Fruit fly (Drosophila melanogaster) whole organism, embryonic: ENCODE measurements around the gene CG12239.

Experiments
- Atf6 ChIP-seq: fragments of 200-800 bp; sonication (Bioruptor generic); IDR thresholded peaks from 2 replicates; pipeline ENCODE4 v1.3.6; 2022; ENCODE audit warnings: missing biosample characterization, missing genetic modification characterization
- BtbVII ChIP-seq: fragments of 200-800 bp; sonication (Bioruptor generic); optimal IDR thresholded peaks from 3 replicates; lab custom pipeline; 2017; ENCODE audit warnings: missing biosample characterization, mild to moderate bottlenecking, missing genetic modification characterization
- CG11723 ChIP-seq: fragments of 200-800 bp; sonication (Bioruptor generic); optimal IDR thresholded peaks from 2 replicates; lab custom pipeline; 2017; ENCODE audit warnings: missing biosample characterization, mild to moderate bottlenecking, missing genetic modification characterization
- CG12104 ChIP-seq: fragments of 200-800 bp; sonication (Bioruptor generic); optimal IDR thresholded peaks from 3 replicates; lab custom pipeline; 2016; ENCODE audit warnings: missing biosample characterization, missing genetic modification characterization
- CG1233 ChIP-seq: fragments of 200-800 bp; sonication (Bioruptor generic); optimal IDR thresholded peaks from 4 replicates; lab custom pipeline; 2018; ENCODE audit warnings: missing biosample characterization, mild to moderate bottlenecking, missing genetic modification characterization
- CG12659 ChIP-seq: fragments of 200-800 bp; sonication (Bioruptor generic); optimal IDR thresholded peaks from 3 replicates; lab custom pipeline; 2017; ENCODE audit warnings: mild to moderate bottlenecking, missing biosample characterization, missing genetic modification reagents, missing genetic modification characterization
- CG15011 ChIP-seq: fragments of 200-800 bp; sonication (Bioruptor generic); optimal IDR thresholded peaks from 3 replicates; lab custom pipeline; 2018; ENCODE audit warnings: missing biosample characterization, mild to moderate bottlenecking, missing genetic modification characterization
- CG16813 ChIP-seq: fragments of 200-800 bp; sonication (Bioruptor generic); IDR thresholded peaks from 3 replicates; pipeline ENCODE4 v1.3.6; 2022; ENCODE audit warnings: missing biosample characterization, missing genetic modification characterization; ENCODE audit not compliant: partially characterized antibody
- CG17829 ChIP-seq: fragments of 200-800 bp; optimal IDR thresholded peaks from 2 replicates; lab custom pipeline; 2019; ENCODE audit warnings: missing biosample characterization, mild to moderate bottlenecking, missing genetic modification characterization, moderate library complexity
- CG30020 ChIP-seq: fragments of 200-800 bp; optimal IDR thresholded peaks from 2 replicates; lab custom pipeline; 2019; ENCODE audit warnings: missing biosample characterization, mild to moderate bottlenecking, missing genetic modification characterization, moderate library complexity
- CG3065 ChIP-seq: fragments of 200-800 bp; sonication (Bioruptor generic); optimal IDR thresholded peaks from 2 replicates; lab custom pipeline; 2016; ENCODE audit warnings: missing biosample characterization, missing genetic modification characterization
- CG33213 ChIP-seq: fragments of 200-800 bp; sonication (Bioruptor generic); optimal IDR thresholded peaks from 3 replicates; lab custom pipeline; 2016; ENCODE audit warnings: missing biosample characterization, missing genetic modification characterization
- CG3995 ChIP-seq: fragments of 200-800 bp; sonication (Bioruptor generic); optimal IDR thresholded peaks from 3 replicates; lab custom pipeline; 2016; ENCODE audit warnings: missing biosample characterization, missing genetic modification characterization
- CG6765 ChIP-seq: fragments of 200-800 bp; sonication (Bioruptor generic); optimal IDR thresholded peaks from 3 replicates; lab custom pipeline; 2017; ENCODE audit warnings: missing biosample characterization, mild to moderate bottlenecking, missing genetic modification characterization
- CG6813 ChIP-seq: fragments of 200-800 bp; sonication (Bioruptor generic); optimal IDR thresholded peaks from 2 replicates; lab custom pipeline; 2017; ENCODE audit warnings: missing biosample characterization, missing genetic modification characterization, mild to moderate bottlenecking, moderate library complexity, missing genetic modification reagents
- CG6854 ChIP-seq: fragments of 200-800 bp; sonication (Bioruptor generic); optimal IDR thresholded peaks from 3 replicates; lab custom pipeline; 2017; ENCODE audit warnings: missing biosample characterization, mild to moderate bottlenecking, missing genetic modification characterization
- CG7556 ChIP-seq: fragments of 200-800 bp; sonication (Bioruptor generic); optimal IDR thresholded peaks from 2 replicates; lab custom pipeline; 2017; ENCODE audit warnings: missing biosample characterization, mild to moderate bottlenecking, missing genetic modification characterization
- CG9437 ChIP-seq: fragments of 200-800 bp; sonication (Bioruptor generic); optimal IDR thresholded peaks from 2 replicates; lab custom pipeline; 2018; ENCODE audit warnings: missing biosample characterization, mild to moderate bottlenecking, missing genetic modification characterization
- CG9727 ChIP-seq: fragments of 200-800 bp; sonication (Bioruptor generic); optimal IDR thresholded peaks from 3 replicates; lab custom pipeline; 2017; ENCODE audit warnings: missing biosample characterization, mild to moderate bottlenecking, missing genetic modification characterization
- CG9932 ChIP-seq: fragments of 200-800 bp; sonication (Bioruptor generic); IDR thresholded peaks from 2 replicates; pipeline ENCODE4 v1.3.6; 2022; ENCODE audit warnings: missing biosample characterization, missing genetic modification characterization
- D19A ChIP-seq: fragments of 200-800 bp; optimal IDR thresholded peaks from 3 replicates; lab custom pipeline; 2019; ENCODE audit warnings: missing biosample characterization, mild to moderate bottlenecking, missing genetic modification characterization, moderate library complexity
- D19B ChIP-seq: fragments of 200-800 bp; sonication (Bioruptor generic); optimal IDR thresholded peaks from 2 replicates; lab custom pipeline; 2017; ENCODE audit warnings: missing biosample characterization, mild to moderate bottlenecking, missing genetic modification characterization
- HLH4C ChIP-seq: fragments of 200-800 bp; sonication (Bioruptor generic); IDR thresholded peaks from 3 replicates; pipeline ENCODE4 v1.3.6; 2022; ENCODE audit warnings: missing biosample characterization, missing genetic modification characterization; ENCODE audit not compliant: partially characterized antibody
- Hr39 ChIP-seq: fragments of >200 bp; optimal IDR thresholded peaks from 2 replicates; lab custom pipeline; 2017
- MBD-R2 ChIP-seq: fragments of 200-800 bp; sonication (Bioruptor generic); IDR thresholded peaks from 2 replicates; pipeline ENCODE4 v1.3.6; 2022; ENCODE audit warnings: missing biosample characterization, missing genetic modification characterization
- MESR4 ChIP-seq: fragments of 200-800 bp; sonication (Bioruptor generic); optimal IDR thresholded peaks from 2 replicates; lab custom pipeline; 2018; ENCODE audit warnings: missing biosample characterization, mild to moderate bottlenecking, missing genetic modification characterization, moderate library complexity
- PHDP ChIP-seq: fragments of 200-800 bp; sonication (Bioruptor generic); optimal IDR thresholded peaks from 3 replicates; lab custom pipeline; 2018; ENCODE audit warnings: missing biosample characterization, mild to moderate bottlenecking, missing genetic modification characterization, moderate library complexity
- Sox100B ChIP-seq: fragments of 200-800 bp; sonication (Bioruptor generic); optimal IDR thresholded peaks from 3 replicates; lab custom pipeline; 2018; ENCODE audit warnings: missing biosample characterization, mild to moderate bottlenecking, missing genetic modification characterization
- ash1 ChIP-seq: fragments of 200-800 bp; sonication (Bioruptor generic); optimal IDR thresholded peaks from 2 replicates; lab custom pipeline; 2018; ENCODE audit warnings: missing biosample characterization, mild to moderate bottlenecking, missing genetic modification characterization
- ci ChIP-seq: fragments of 200-800 bp; sonication (Bioruptor generic); IDR thresholded peaks from 3 replicates; pipeline ENCODE4 v1.3.6; 2022; ENCODE audit warnings: missing biosample characterization, missing genetic modification characterization
- da ChIP-seq: fragments of 200-800 bp; sonication (Bioruptor generic); optimal IDR thresholded peaks from 2 replicates; lab custom pipeline; 2016; ENCODE audit warnings: missing biosample characterization, missing genetic modification characterization
- disco-r ChIP-seq: fragments of 200-800 bp; sonication (Bioruptor generic); optimal IDR thresholded peaks from 2 replicates; lab custom pipeline; 2016; ENCODE audit warnings: missing biosample characterization, missing genetic modification characterization
- gem ChIP-seq: fragments of 200-800 bp; sonication (Bioruptor generic); optimal IDR thresholded peaks from 2 replicates; lab custom pipeline; 2019; ENCODE audit warnings: missing biosample characterization, mild to moderate bottlenecking, missing genetic modification characterization, moderate library complexity
- gsb ChIP-seq: fragments of 200-800 bp; sonication (Bioruptor generic); IDR thresholded peaks from 2 replicates; pipeline ENCODE4 v1.3.6; 2022; ENCODE audit warnings: missing biosample characterization, missing genetic modification characterization
- gsb-n ChIP-seq: fragments of 200-800 bp; sonication (Bioruptor generic); optimal IDR thresholded peaks from 3 replicates; lab custom pipeline; 2018; ENCODE audit warnings: missing biosample characterization, mild to moderate bottlenecking, missing genetic modification characterization
- jigr1 ChIP-seq: fragments of 200-800 bp; sonication (Bioruptor generic); IDR thresholded peaks from 3 replicates; pipeline ENCODE4 v1.3.6; 2022; ENCODE audit warnings: missing biosample characterization, missing genetic modification characterization
- jumu ChIP-seq: fragments of 200-800 bp; sonication (Bioruptor generic); optimal IDR thresholded peaks from 3 replicates; lab custom pipeline; 2016; ENCODE audit warnings: missing biosample characterization, missing genetic modification characterization
- kah ChIP-seq: fragments of 200-800 bp; sonication (Bioruptor generic); optimal IDR thresholded peaks from 2 replicates; lab custom pipeline; 2018; ENCODE audit warnings: missing biosample characterization, mild to moderate bottlenecking, missing genetic modification characterization
- lilli ChIP-seq: fragments of 200-800 bp; sonication (Bioruptor generic); optimal IDR thresholded peaks from 3 replicates; lab custom pipeline; 2016; ENCODE audit warnings: missing biosample characterization, missing genetic modification characterization
- org-1 ChIP-seq: fragments of 200-800 bp; sonication (Bioruptor generic); optimal IDR thresholded peaks from 2 replicates; lab custom pipeline; 2017; ENCODE audit warnings: missing biosample characterization, missing genetic modification characterization
- pita ChIP-seq: fragments of 200-800 bp; sonication (Bioruptor generic); optimal IDR thresholded peaks from 2 replicates; lab custom pipeline; 2017; ENCODE audit warnings: missing biosample characterization, mild to moderate bottlenecking, missing genetic modification characterization
- run ChIP-seq: fragments of 200-800 bp; sonication (Bioruptor generic); optimal IDR thresholded peaks from 3 replicates; lab custom pipeline; 2018; ENCODE audit warnings: missing biosample characterization, mild to moderate bottlenecking, missing genetic modification characterization
- sc ChIP-seq, 3 experiments: fragments of >200 bp in 2 of 3; fragments of 200-800 bp in 1 of 3; sonication (Bioruptor generic) in 1 of 3; optimal IDR thresholded peaks; 2 replicates in 2 of 3; 3 replicates in 1 of 3; lab custom pipeline; 2017; ENCODE audit warnings: mild to moderate bottlenecking in 1 of 3, missing biosample characterization in 1 of 3, missing genetic modification characterization in 1 of 3, missing genetic modification reagents in 1 of 3
- sisA ChIP-seq: fragments of 200-800 bp; sonication (Bioruptor generic); IDR thresholded peaks from 2 replicates; pipeline ENCODE4 v1.3.6; 2022; ENCODE audit warnings: missing biosample characterization, missing genetic modification characterization
- stc ChIP-seq: fragments of 200-800 bp; sonication (Bioruptor generic); IDR thresholded peaks from 2 replicates; pipeline ENCODE4 v1.3.6; 2022; ENCODE audit warnings: missing biosample characterization, missing genetic modification characterization
- sug ChIP-seq: fragments of 200-800 bp; optimal IDR thresholded peaks from 2 replicates; lab custom pipeline; 2019; ENCODE audit warnings: missing biosample characterization, mild to moderate bottlenecking, missing genetic modification characterization, moderate library complexity
- trh ChIP-seq: fragments of 200-800 bp; sonication (Bioruptor generic); optimal IDR thresholded peaks from 2 replicates; lab custom pipeline; 2016; ENCODE audit warnings: missing biosample characterization, missing genetic modification characterization
- wdn ChIP-seq: fragments of 200-800 bp; sonication (Bioruptor generic); IDR thresholded peaks from 2 replicates; pipeline ENCODE4 v1.3.6; 2022; ENCODE audit warnings: missing biosample characterization, missing genetic modification characterization

Gene CG12239

DNA sequence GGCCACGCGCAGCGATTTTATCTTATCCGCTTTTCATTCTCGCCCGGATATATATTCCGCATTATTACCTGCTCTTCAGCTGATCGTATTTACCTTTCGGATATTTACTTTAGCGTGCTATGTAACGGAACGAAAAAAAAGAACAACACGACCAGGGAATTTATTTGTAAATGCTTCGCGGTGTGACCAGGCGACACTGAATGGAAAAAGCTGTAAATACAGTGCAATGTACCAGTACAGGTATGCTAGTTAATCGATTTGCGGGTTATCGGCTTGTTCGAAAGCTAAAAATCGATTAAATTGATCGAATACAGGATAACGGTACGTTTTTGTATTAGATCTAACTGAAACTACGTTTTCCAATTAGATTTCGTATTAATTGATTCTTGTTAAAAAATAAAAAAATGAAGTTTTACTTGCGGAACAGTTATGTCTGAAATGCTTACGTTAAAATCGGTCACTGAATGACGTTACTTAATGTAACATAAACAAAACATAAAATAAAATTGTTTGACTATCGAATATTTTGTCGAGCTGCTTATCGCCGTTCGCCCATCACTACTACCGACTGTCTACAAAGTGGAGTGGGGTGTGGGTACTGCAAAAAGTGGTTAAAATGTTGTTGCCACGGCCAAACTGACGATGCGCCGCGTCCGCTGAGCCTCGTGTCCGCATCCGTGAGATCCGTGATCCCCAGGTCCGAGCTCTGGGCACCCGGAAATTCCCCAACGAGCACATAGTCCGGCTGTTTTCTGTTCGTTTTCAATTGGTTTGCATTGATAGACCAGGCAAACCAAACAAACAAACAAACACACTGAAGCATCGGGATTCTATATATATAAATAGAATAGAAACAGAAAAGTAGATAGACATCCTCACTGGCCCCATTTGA lies 27.7 kb upstream of the CG12239 start, which contains the start of the genes MAPk-Ak2 and CG42699 (continued):
- TF ChIP-seq sc (optimal IDR thresholded peaks at IDR 0.05; lab: Kevin White, UChicago) (no peak), sc (GFP tag; optimal IDR thresholded peaks at IDR 0.05; lab: Kevin White, UChicago) (peak; percentile 69), CG6765 (GFP tag; lab: Kevin White, UChicago) (peak; percentile 82), sug (tag; lab: Kevin White, UChicago) (peak; percentile 76), CG9437 (peak; percentile 92), D19B (GFP tag; lab: Kevin White, UChicago) (peak; percentile 36), CG17829 (tag; lab: Kevin White, UChicago) (peak; percentile 58), pita (GFP tag; lab: Kevin White, UChicago) (no peak), jigr1 (GFP tag; lab: Robert Waterston, UW) (no peak), Hr39 (lab: Kevin White, UChicago) (no peak), CG9932 (GFP tag; lab: Robert Waterston, UW) (peak; percentile 50), CG16813 (GFP tag; lab: Robert Waterston, UW) (peak; percentile 70), CG1233 (GFP tag; lab: Kevin White, UChicago) (peak; percentile 92), gsb (GFP tag; lab: Robert Waterston, UW) (0 out of 2 replicates have a peak, but pooled peaks have one; percentile 36), CG6813 (GFP tag; lab: Kevin White, UChicago) (peak; percentile 91), MESR4 (GFP tag; lab: Kevin White, UChicago) (peak; percentile 76), CG30020 (tag; lab: Kevin White, UChicago) (peak; percentile 66), CG9727 (peak; percentile 83), disco-r (GFP tag; lab: Kevin White, UChicago) (peak; percentile 68), BtbVII (GFP tag; lab: Kevin White, UChicago) (peak; percentile 83), CG33213 (peak; percentile 87), trh (peak; percentile 57), CG6854 (GFP tag; lab: Kevin White, UChicago) (peak; percentile 74), CG11723 (peak; percentile 71), CG3065 (GFP tag; lab: Kevin White, UChicago) (peak; percentile 57), D19A (peak; percentile 51), CG12104 (GFP tag; lab: Kevin White, UChicago) (peak; percentile 75), jumu (GFP tag; lab: Kevin White, UChicago) (peak; percentile 75), PHDP (tag; lab: Kevin White, UChicago) (peak; percentile 79), Atf6 (GFP tag; lab: Robert Waterston, UW) (peak; percentile 77), CG3995 (GFP tag; lab: Kevin White, UChicago) (peak; percentile 77), run (peak; percentile 62), da (GFP tag; lab: Kevin White, UChicago) (peak; percentile 66), ci (GFP tag; lab: Robert Waterston, UW) (peak; percentile 90), sisA (GFP tag; lab: Robert Waterston, UW) (no peak), CG12659 (GFP tag; lab: Kevin White, UChicago) (peak; percentile 90), wdn (GFP tag; lab: Robert Waterston, UW) (peak; percentile 24; the same call in 1 of the 2 replicates), Sox100B (peak; percentile 88), ash1 (GFP tag; lab: Kevin White, UChicago) (peak; percentile 84), stc (peak; percentile 58; the same call in 1 of the 2 replicates), gsb-n (tag; lab: Kevin White, UChicago) (peak; percentile 69), CG7556 (peak; percentile 80), gem (tag; lab: Kevin White, UChicago) (peak; percentile 69), kah (peak; percentile 73), CG15011 (GFP tag; lab: Kevin White, UChicago) (peak; percentile 77), HLH4C (GFP tag; lab: Robert Waterston, UW) (peak; percentile 85), lilli (GFP tag; lab: Kevin White, UChicago) (peak; percentile 67), org-1 (GFP tag; lab: Kevin White, UChicago) (peak; percentile 67), MBD-R2 (GFP tag; lab: Robert Waterston, UW) (peak; percentile 34; the same call in 1 of the 2 replicates)
